Fruit fly (Drosophila melanogaster) whole organism: ENCODE results near the gene Tbc1d22.

ENCODE experiments used
- CG8478 ChIP-seq: fragments of >200 bp; optimal IDR thresholded peaks from 2 replicates; lab custom pipeline; 2018; ENCODE audit warnings: inconsistent platforms
- Dll ChIP-seq: fragments of >200 bp; optimal IDR thresholded peaks from 2 replicates; lab custom pipeline; 2017
- EcR ChIP-seq, 2 experiments: fragments of >200 bp; optimal IDR thresholded peaks; 2 replicates each; lab custom pipeline; 2017; ENCODE audit warnings: missing biosample characterization in 2 of 2, missing genetic modification characterization in 2 of 2, missing genetic modification reagents in 2 of 2
- pan ChIP-seq: fragments of >200 bp; optimal IDR thresholded peaks from 2 replicates; lab custom pipeline; 2017
- psq ChIP-seq: fragments of >200 bp; optimal IDR thresholded peaks from 2 replicates; lab custom pipeline; 2017
- usp ChIP-seq: fragments of >200 bp; optimal IDR thresholded peaks from 2 replicates; lab custom pipeline; 2017; ENCODE audit warnings: missing biosample characterization, missing genetic modification characterization, mixed read lengths

DNA sequence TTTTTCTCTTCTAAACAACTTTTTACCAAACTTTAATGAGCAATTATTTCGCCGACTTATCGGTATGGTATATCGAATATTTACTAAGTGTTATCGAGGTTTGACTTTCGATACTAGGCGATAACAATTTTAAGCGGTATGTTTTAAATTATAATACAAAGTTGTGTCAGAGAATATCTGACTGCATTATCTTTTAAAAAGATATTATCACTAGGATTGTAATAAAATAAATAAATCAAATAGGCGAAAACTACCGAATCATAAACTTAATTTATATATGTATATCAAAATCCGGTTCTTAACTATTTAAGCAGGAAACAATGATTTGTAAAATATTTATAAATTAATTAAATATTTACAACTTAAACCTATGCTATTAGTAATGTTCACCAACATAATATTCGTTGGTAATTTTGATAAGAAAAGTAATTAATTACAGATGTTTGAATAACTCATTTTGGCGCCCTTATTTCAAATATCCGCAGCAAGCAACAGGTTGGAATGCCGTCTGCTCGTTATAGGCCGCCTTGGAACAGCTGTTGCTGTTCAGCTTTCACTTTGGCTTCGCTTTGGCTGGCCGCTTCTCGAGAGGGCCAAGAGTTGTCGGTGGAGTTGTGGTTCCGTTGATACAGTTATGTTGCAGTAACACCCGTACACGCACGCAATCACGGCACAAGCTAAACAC is 6.0 kb downstream of the Tbc1d22 start, which contains the start of the genes Sec15 and rtet:
- TF ChIP-seq CG8478 (lab: Kevin White, UChicago) (no peak), usp (GFP tag; lab: Kevin White, UChicago) (no peak), EcR (GFP tag; optimal IDR thresholded peaks at IDR 0.05; lab: Kevin White, UChicago) (no peak), psq (lab: Kevin White, UChicago) (no peak), pan (lab: Kevin White, UChicago) (no peak), Dll (lab: Kevin White, UChicago) (no peak)
